Fruit fly (Drosophila melanogaster) whole organism, prepupa: Measurements from ENCODE around the gene CG14537.

ENCODE experiments used
- Blimp-1 ChIP-seq: fragments of 200-800 bp; sonication (Bioruptor generic); optimal IDR thresholded peaks from 3 replicates; lab custom pipeline; 2017; ENCODE audit warnings: missing biosample characterization, missing genetic modification characterization, mild to moderate bottlenecking, moderate library complexity, missing genetic modification reagents
- CG10631 ChIP-seq: fragments of 200-800 bp; sonication (Bioruptor generic); optimal IDR thresholded peaks from 2 replicates; lab custom pipeline; 2016; ENCODE audit warnings: missing biosample characterization, missing genetic modification characterization
- CG11294 ChIP-seq: fragments of 200-800 bp; sonication (Bioruptor generic); IDR thresholded peaks from 2 replicates; pipeline ENCODE4 v1.3.6; 2022; ENCODE audit warnings: missing biosample characterization, missing genetic modification characterization
- CG15336 ChIP-seq: fragments of 200-800 bp; sonication (Bioruptor generic); IDR thresholded peaks from 2 replicates; pipeline ENCODE4 v1.3.6; 2022; ENCODE audit warnings: missing biosample characterization, missing genetic modification characterization
- CG1621 ChIP-seq: fragments of 200-800 bp; sonication (Bioruptor generic); optimal IDR thresholded peaks from 3 replicates; lab custom pipeline; 2018; ENCODE audit warnings: missing biosample characterization, mild to moderate bottlenecking, missing genetic modification characterization
- CG3032 ChIP-seq: fragments of 200-800 bp; optimal IDR thresholded peaks from 2 replicates; lab custom pipeline; 2019; ENCODE audit warnings: missing biosample characterization, mild to moderate bottlenecking, missing genetic modification characterization, moderate library complexity
- CG31627 ChIP-seq: fragments of 200-800 bp; sonication (Bioruptor generic); optimal IDR thresholded peaks from 3 replicates; lab custom pipeline; 2016; ENCODE audit warnings: missing biosample characterization, missing genetic modification characterization
- CG6163 ChIP-seq: fragments of 200-800 bp; sonication (Bioruptor generic); IDR thresholded peaks from 3 replicates; pipeline ENCODE4 v1.3.6; 2022; ENCODE audit warnings: missing biosample characterization, missing genetic modification characterization
- CG6276 ChIP-seq: fragments of 200-800 bp; sonication (Bioruptor generic); optimal IDR thresholded peaks from 2 replicates; lab custom pipeline; 2017; ENCODE audit warnings: missing biosample characterization, mild to moderate bottlenecking, missing genetic modification characterization
- CG6808 ChIP-seq: fragments of 200-800 bp; sonication (Bioruptor generic); optimal IDR thresholded peaks from 3 replicates; lab custom pipeline; 2017; ENCODE audit warnings: missing biosample characterization, missing genetic modification characterization, mild to moderate bottlenecking, moderate library complexity, missing genetic modification reagents
- CG6854 ChIP-seq: fragments of 200-800 bp; sonication (Bioruptor generic); optimal IDR thresholded peaks from 2 replicates; lab custom pipeline; 2017; ENCODE audit warnings: missing biosample characterization, mild to moderate bottlenecking, missing genetic modification characterization
- CG8119 ChIP-seq: fragments of 200-800 bp; sonication (Bioruptor generic); IDR thresholded peaks from 3 replicates; pipeline ENCODE4 v1.3.6; 2022; ENCODE audit warnings: missing biosample characterization, missing genetic modification characterization
- CG8319 ChIP-seq: fragments of 200-800 bp; sonication (Bioruptor generic); optimal IDR thresholded peaks from 3 replicates; lab custom pipeline; 2016; ENCODE audit warnings: missing biosample characterization, missing genetic modification characterization
- CG8632 ChIP-seq: fragments of 200-800 bp; sonication (Bioruptor generic); optimal IDR thresholded peaks from 3 replicates; lab custom pipeline; 2016; ENCODE audit warnings: missing biosample characterization, missing genetic modification characterization
- CG9139 ChIP-seq: fragments of 200-800 bp; sonication (Bioruptor generic); optimal IDR thresholded peaks from 3 replicates; lab custom pipeline; 2017; ENCODE audit warnings: missing biosample characterization, mild to moderate bottlenecking, missing genetic modification characterization
- Eip75B ChIP-seq: fragments of 200-800 bp; sonication (Bioruptor generic); optimal IDR thresholded peaks from 3 replicates; lab custom pipeline; 2016; ENCODE audit warnings: missing biosample characterization, missing genetic modification characterization
- Eip78C ChIP-seq: fragments of 200-800 bp; sonication (Bioruptor generic); peaks from one replicate; lab custom pipeline; 2016; ENCODE audit warnings: missing biosample characterization, missing genetic modification characterization
- Eip93F ChIP-seq: fragments of 200-800 bp; sonication (Bioruptor generic); optimal IDR thresholded peaks from 2 replicates; lab custom pipeline; 2016; ENCODE audit warnings: missing biosample characterization, mild to moderate bottlenecking, missing genetic modification characterization
- Ets21C ChIP-seq: fragments of 200-800 bp; sonication (Bioruptor generic); optimal IDR thresholded peaks from 3 replicates; lab custom pipeline; 2016; ENCODE audit warnings: missing biosample characterization, missing genetic modification characterization
- Gug ChIP-seq: fragments of 200-800 bp; sonication (Bioruptor generic); IDR thresholded peaks from 2 replicates; pipeline ENCODE4 v1.3.6; 2022; ENCODE audit warnings: missing biosample characterization, missing genetic modification characterization
- Hr39 ChIP-seq: fragments of 200-800 bp; sonication (Bioruptor generic); optimal IDR thresholded peaks from 2 replicates; lab custom pipeline; 2016; ENCODE audit warnings: missing biosample characterization, missing genetic modification characterization
- Hr4 ChIP-seq: fragments of 200-800 bp; sonication (Bioruptor generic); optimal IDR thresholded peaks from 3 replicates; lab custom pipeline; 2016; ENCODE audit warnings: missing biosample characterization, missing genetic modification characterization
- Lpt ChIP-seq: fragments of 200-800 bp; sonication (Bioruptor generic); optimal IDR thresholded peaks from 3 replicates; lab custom pipeline; 2016; ENCODE audit warnings: missing biosample characterization, missing genetic modification characterization
- Met ChIP-seq: fragments of 200-800 bp; sonication (Bioruptor generic); optimal IDR thresholded peaks from 3 replicates; lab custom pipeline; 2016; ENCODE audit warnings: missing biosample characterization, missing genetic modification characterization
- Smox ChIP-seq: fragments of 200-800 bp; sonication (Bioruptor generic); optimal IDR thresholded peaks from 3 replicates; lab custom pipeline; 2016; ENCODE audit warnings: missing biosample characterization, missing genetic modification characterization
- Sox102F ChIP-seq: fragments of 200-800 bp; sonication (Bioruptor generic); optimal IDR thresholded peaks from 2 replicates; lab custom pipeline; 2016; ENCODE audit warnings: missing biosample characterization, mild to moderate bottlenecking, missing genetic modification characterization
- achi ChIP-seq: fragments of 200-800 bp; sonication (Bioruptor generic); optimal IDR thresholded peaks from 3 replicates; lab custom pipeline; 2016; ENCODE audit warnings: missing biosample characterization, missing genetic modification characterization
- cyc ChIP-seq: fragments of 200-800 bp; sonication (Bioruptor generic); optimal IDR thresholded peaks from 3 replicates; lab custom pipeline; 2016; ENCODE audit warnings: missing biosample characterization, missing genetic modification characterization
- dac ChIP-seq: fragments of 200-800 bp; sonication (Bioruptor generic); optimal IDR thresholded peaks from 2 replicates; lab custom pipeline; 2017; ENCODE audit warnings: missing biosample characterization, mild to moderate bottlenecking, missing genetic modification characterization
- dsx ChIP-seq: fragments of 200-800 bp; optimal IDR thresholded peaks from 3 replicates; lab custom pipeline; 2019; ENCODE audit warnings: missing biosample characterization, mild to moderate bottlenecking, missing genetic modification characterization, moderate library complexity; ENCODE audit not compliant: poor library complexity, severe bottlenecking
- eg ChIP-seq: fragments of 200-800 bp; sonication (Bioruptor generic); IDR thresholded peaks from 3 replicates; pipeline ENCODE4 v1.3.6; 2022; ENCODE audit warnings: missing biosample characterization, missing genetic modification characterization
- esn ChIP-seq: fragments of 200-800 bp; sonication (Bioruptor generic); optimal IDR thresholded peaks from 2 replicates; lab custom pipeline; 2016; ENCODE audit warnings: missing biosample characterization, mild to moderate bottlenecking, missing genetic modification characterization, moderate library complexity
- fd59A ChIP-seq: fragments of 200-800 bp; sonication (Bioruptor generic); optimal IDR thresholded peaks from 2 replicates; lab custom pipeline; 2017; ENCODE audit warnings: missing biosample characterization, mild to moderate bottlenecking, missing genetic modification characterization, missing genetic modification reagents
- fd85E ChIP-seq: fragments of 200-800 bp; sonication (Bioruptor generic); optimal IDR thresholded peaks from 3 replicates; lab custom pipeline; 2016; ENCODE audit warnings: missing biosample characterization, missing genetic modification characterization
- fkh ChIP-seq: fragments of 200-800 bp; sonication (Bioruptor generic); optimal IDR thresholded peaks from 3 replicates; lab custom pipeline; 2017; ENCODE audit warnings: missing biosample characterization, mild to moderate bottlenecking, missing genetic modification characterization, moderate library complexity
- lz ChIP-seq: fragments of 200-800 bp; sonication (Bioruptor generic); optimal IDR thresholded peaks from 3 replicates; lab custom pipeline; 2016; ENCODE audit warnings: missing biosample characterization, missing genetic modification characterization
- net ChIP-seq: fragments of 200-800 bp; sonication (Bioruptor generic); optimal IDR thresholded peaks from 3 replicates; lab custom pipeline; 2016; ENCODE audit warnings: missing biosample characterization, missing genetic modification characterization
- pdm3 ChIP-seq: fragments of 200-800 bp; sonication (Bioruptor generic); optimal IDR thresholded peaks from 3 replicates; lab custom pipeline; 2016; ENCODE audit warnings: missing biosample characterization, missing genetic modification characterization
- salr ChIP-seq, 2 experiments: fragments of 200-800 bp; sonication (Bioruptor generic); optimal IDR thresholded peaks; 3 replicates each; lab custom pipeline; 2016 to 2018; ENCODE audit warnings: missing biosample characterization in 2 of 2, missing genetic modification characterization in 2 of 2, mild to moderate bottlenecking in 1 of 2
- spab ChIP-seq: fragments of 200-800 bp; sonication (Bioruptor generic); optimal IDR thresholded peaks from 2 replicates; lab custom pipeline; 2017; ENCODE audit warnings: missing biosample characterization, mild to moderate bottlenecking, missing genetic modification characterization, missing genetic modification reagents
- ss ChIP-seq, 2 experiments: fragments of 200-800 bp; sonication (Bioruptor generic); optimal IDR thresholded peaks; 2 replicates in 1 of 2; 3 replicates in 1 of 2; lab custom pipeline; 2017 to 2018; ENCODE audit warnings: mild to moderate bottlenecking in 2 of 2, missing biosample characterization in 2 of 2, missing genetic modification characterization in 2 of 2, moderate library complexity in 1 of 2
- svp ChIP-seq: fragments of 200-800 bp; sonication (Bioruptor generic); peaks from one replicate; lab custom pipeline; 2016; ENCODE audit warnings: missing biosample characterization, missing genetic modification characterization
- topi ChIP-seq: fragments of 200-800 bp; sonication (Bioruptor generic); optimal IDR thresholded peaks from 3 replicates; lab custom pipeline; 2016; ENCODE audit warnings: missing biosample characterization, missing genetic modification characterization
- vri ChIP-seq: fragments of 200-800 bp; sonication (Bioruptor generic); optimal IDR thresholded peaks from 3 replicates; lab custom pipeline; 2016; ENCODE audit warnings: missing biosample characterization, mild to moderate bottlenecking, missing genetic modification characterization

Gene CG14537

dm6 chr2L:7813357-7813756 is 26.9 kb upstream of the CG14537 start (continued):
- no peak for TF ChIP-seq CG8632
- TF ChIP-seq cyc (GFP tag; lab: Kevin White, UChicago), result no peak
- TF ChIP-seq ss (GFP tag; optimal IDR thresholded peaks at IDR 0.05; lab: Kevin White, UChicago), result peak in 1 of 2 experiments; percentile 44
- TF ChIP-seq Hr39 (GFP tag; lab: Kevin White, UChicago), result no peak
- TF ChIP-seq fd85E (GFP tag; lab: Kevin White, UChicago), result no peak
- TF ChIP-seq Smox, result no peak
- no peak for TF ChIP-seq CG6163 (GFP tag; lab: Robert Waterston, UW)
- no peak for TF ChIP-seq CG11294
- peak; percentile 72 for TF ChIP-seq Eip78C

- peak; percentile 11 for TF ChIP-seq vri (GFP tag; lab: Kevin White, UChicago)
- no peak for TF ChIP-seq CG11294
Observed at dm6 chr2L:7820408-7820807, 19.8 kb upstream of the CG14537 start.

dm6 chr2L:7820851-7821250 is 19.4 kb upstream of the CG14537 start, which contains the start of gene CG7115:
TSS of gene CG7115 (plus strand) at chr2L:7821151.
- TF ChIP-seq Eip93F (GFP tag; lab: Kevin White, UChicago) (no peak), CG9139 (GFP tag; lab: Kevin White, UChicago) (no peak), CG1621 (tag; lab: Kevin White, UChicago) (no peak), Hr4 (GFP tag; lab: Kevin White, UChicago) (no peak), Met (no peak), fkh (GFP tag; lab: Kevin White, UChicago) (no peak), CG6808 (GFP tag; lab: Kevin White, UChicago) (no peak), CG6276 (GFP tag; lab: Kevin White, UChicago) (no peak), Eip75B (GFP tag; lab: Kevin White, UChicago) (no peak)

dm6 chr2L:7821279-7821848 is 18.9 kb upstream of the CG14537 start:
- TF ChIP-seq Ets21C (peak; percentile 46), lz (peak; percentile 63), CG8319 (no peak), Smox (no peak), topi (GFP tag; lab: Kevin White, UChicago) (peak; percentile 50), Blimp-1 (GFP tag; lab: Kevin White, UChicago) (peak; percentile 30), esn (GFP tag; lab: Kevin White, UChicago) (peak; percentile 56), dsx (GFP tag; lab: Kevin White, UChicago) (peak; percentile 54), CG6808 (GFP tag; lab: Kevin White, UChicago) (no peak), svp (peak; percentile 89), Lpt (GFP tag; lab: Kevin White, UChicago) (peak; percentile 17), net (GFP tag; lab: Kevin White, UChicago) (peak; percentile 48), Gug (GFP tag; lab: Robert Waterston, UW) (peak; percentile 40; the same call in 1 of the 2 replicates), spab (GFP tag; lab: Kevin White, UChicago) (no peak), CG3032 (tag; lab: Kevin White, UChicago) (peak; percentile 9), achi (GFP tag; lab: Kevin White, UChicago) (peak; percentile 52), fd85E (GFP tag; lab: Kevin White, UChicago) (no peak), CG6276 (GFP tag; lab: Kevin White, UChicago) (no peak), CG11294 (no peak), pdm3 (GFP tag; lab: Kevin White, UChicago) (peak; percentile 51), CG6163 (GFP tag; lab: Robert Waterston, UW) (no peak), Eip75B (GFP tag; lab: Kevin White, UChicago) (peak; percentile 10), CG15336 (GFP tag; lab: Robert Waterston, UW) (peak; percentile 26; the same call in 1 of the 2 replicates), fd59A (no peak), fkh (GFP tag; lab: Kevin White, UChicago) (peak; percentile 25), CG10631 (GFP tag; lab: Kevin White, UChicago) (peak; percentile 50), vri (GFP tag; lab: Kevin White, UChicago) (peak; percentile 45), salr (GFP tag; optimal IDR thresholded peaks at IDR 0.05; lab: Kevin White, UChicago) (no peak), eg (GFP tag; lab: Robert Waterston, UW) (peak; percentile 57; the same call in 1 of the 3 replicates), CG8632 (peak; percentile 49), CG6854 (GFP tag; lab: Kevin White, UChicago) (peak; percentile 64), CG8119 (GFP tag; lab: Robert Waterston, UW) (0 out of 3 replicates have a peak, but pooled peaks have one; percentile 14), CG31627 (GFP tag; lab: Kevin White, UChicago) (peak; percentile 66), dac (no peak), Sox102F (peak; percentile 38)
